Fruit fly (Drosophila melanogaster): Measurements from ENCODE around the gene Wdr81.

Gene Wdr81

dm6 chr2L:11989210-11989609 is 31.6 kb downstream of the Wdr81 start:
- TF ChIP-seq Myc (optimal IDR thresholded peaks at IDR 0.05) (no peak), usp (GFP tag; optimal IDR thresholded peaks at IDR 0.05) (no peak), Hr78 (GFP tag; optimal IDR thresholded peaks at IDR 0.05) (no peak), OdsH (GFP tag; optimal IDR thresholded peaks at IDR 0.05) (no peak), brk (GFP tag; optimal IDR thresholded peaks at IDR 0.05) (no peak), Dif (GFP tag; optimal IDR thresholded peaks at IDR 0.05; ENCODE audit: partially characterized antibody) (no peak), Abd-B (GFP tag; optimal IDR thresholded peaks at IDR 0.05) (no peak), GATAd (GFP tag; optimal IDR thresholded peaks at IDR 0.05) (no peak), psq (GFP tag; optimal IDR thresholded peaks at IDR 0.05) (no peak), sv (GFP tag; optimal IDR thresholded peaks at IDR 0.05) (no peak), lola (GFP tag; optimal IDR thresholded peaks at IDR 0.05) (no peak), N (GFP tag; optimal IDR thresholded peaks at IDR 0.05) (no peak), Hr83 (GFP tag; optimal IDR thresholded peaks at IDR 0.05; ENCODE audit: poor library complexity, severe bottlenecking) (no peak), Dfd (GFP tag; optimal IDR thresholded peaks at IDR 0.05) (no peak), CrebA (GFP tag; optimal IDR thresholded peaks at IDR 0.05; ENCODE audit: borderline replicate concordance) (no peak), h (GFP tag; optimal IDR thresholded peaks at IDR 0.05) (no peak), HLH106 (tag; optimal IDR thresholded peaks at IDR 0.05) (no peak), sage (GFP tag; optimal IDR thresholded peaks at IDR 0.05) (no peak)

DNA sequence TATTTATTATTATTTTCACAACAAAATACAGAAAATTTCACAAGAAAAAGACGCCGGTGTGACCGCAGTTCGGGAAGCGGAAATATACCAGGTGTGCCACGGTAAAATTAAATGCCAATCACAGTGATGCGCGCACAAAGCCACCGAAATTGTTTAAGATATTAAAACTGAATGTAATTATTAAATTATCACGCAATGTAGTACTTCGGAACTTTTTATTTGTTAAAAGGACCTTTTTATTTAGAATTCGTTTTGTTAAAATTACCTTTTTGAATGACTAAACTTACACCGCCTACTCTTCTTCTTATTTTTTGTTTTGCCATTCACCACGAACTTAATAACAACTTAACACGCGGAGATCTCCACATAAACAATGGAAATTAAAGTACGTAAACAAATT is 32.8 kb downstream of the Wdr81 start, which contains the start of the genes CG6686 and CG34163:
Gene CG6686, minus strand, starts transcription at position 95 of the 400 bp plus-strand sequence.
Gene CG34163, plus strand, starts transcription at position 326 of the 400 bp plus-strand sequence.
- TF ChIP-seq fru (GFP tag; optimal IDR thresholded peaks at IDR 0.05): no peak
- TF ChIP-seq dsf (GFP tag; optimal IDR thresholded peaks at IDR 0.05; ENCODE audit: borderline replicate concordance): no peak
- TF ChIP-seq N (GFP tag; optimal IDR thresholded peaks at IDR 0.05): no peak
- no peak for TF ChIP-seq CG32264 (GFP tag; optimal IDR thresholded peaks at IDR 0.05)
- TF ChIP-seq Hr83 (GFP tag; optimal IDR thresholded peaks at IDR 0.05; ENCODE audit: poor library complexity, severe bottlenecking): no peak
- TF ChIP-seq tai (GFP tag; optimal IDR thresholded peaks at IDR 0.05): no peak
- no peak for TF ChIP-seq dmrt93B (GFP tag; optimal IDR thresholded peaks at IDR 0.05)
- no peak for TF ChIP-seq CG9705 (GFP tag; optimal IDR thresholded peaks at IDR 0.05)
- no peak for TF ChIP-seq foxo (GFP tag; optimal IDR thresholded peaks at IDR 0.05)
- no peak for TF ChIP-seq Dif (GFP tag; optimal IDR thresholded peaks at IDR 0.05; ENCODE audit: partially characterized antibody)
- TF ChIP-seq Rel (GFP tag; optimal IDR thresholded peaks at IDR 0.05): no peak
- TF ChIP-seq Rel (tag; optimal IDR thresholded peaks at IDR 0.05): peak; percentile 15
- no peak for TF ChIP-seq brk (GFP tag; optimal IDR thresholded peaks at IDR 0.05)
- TF ChIP-seq Abd-B (GFP tag; optimal IDR thresholded peaks at IDR 0.05): no peak
- TF ChIP-seq psq (GFP tag; optimal IDR thresholded peaks at IDR 0.05): peak; percentile 45
- TF ChIP-seq GATAd (GFP tag; optimal IDR thresholded peaks at IDR 0.05): peak; percentile 19
- TF ChIP-seq ey (GFP tag; optimal IDR thresholded peaks at IDR 0.05): peak; percentile 59
- peak; percentile 47 for TF ChIP-seq HLH106 (tag; optimal IDR thresholded peaks at IDR 0.05)
- no peak for TF ChIP-seq dl (GFP tag; optimal IDR thresholded peaks at IDR 0.05; ENCODE audit: insufficient read depth in 1 of 2, partially characterized antibody in 2 of 2)
- no peak for TF ChIP-seq br (GFP tag; optimal IDR thresholded peaks at IDR 0.05)
- no peak for TF ChIP-seq Hr78 (GFP tag; optimal IDR thresholded peaks at IDR 0.05)
- TF ChIP-seq jim (GFP tag; optimal IDR thresholded peaks at IDR 0.05): no peak
- TF ChIP-seq Mio (GFP tag; optimal IDR thresholded peaks at IDR 0.05): no peak
- peak; percentile 77 for TF ChIP-seq Myc (optimal IDR thresholded peaks at IDR 0.05)
- peak; percentile 50 for TF ChIP-seq OdsH (GFP tag; optimal IDR thresholded peaks at IDR 0.05)
- no peak for TF ChIP-seq Dfd (GFP tag; optimal IDR thresholded peaks at IDR 0.05)
- no peak for TF ChIP-seq pan (optimal IDR thresholded peaks at IDR 0.05)
- TF ChIP-seq Sp1 (GFP tag; optimal IDR thresholded peaks at IDR 0.05): no peak
- no peak for TF ChIP-seq Vsx2 (GFP tag; optimal IDR thresholded peaks at IDR 0.05; ENCODE audit: partially characterized antibody)
- no peak for TF ChIP-seq Hnf4 (GFP tag; optimal IDR thresholded peaks at IDR 0.05)
- no peak for TF ChIP-seq CrebA (GFP tag; optimal IDR thresholded peaks at IDR 0.05; ENCODE audit: borderline replicate concordance)
- TF ChIP-seq woc (GFP tag; optimal IDR thresholded peaks at IDR 0.05): no peak
- TF ChIP-seq sv (GFP tag; optimal IDR thresholded peaks at IDR 0.05): no peak
- no peak for TF ChIP-seq sage (GFP tag; optimal IDR thresholded peaks at IDR 0.05)
- TF ChIP-seq h (GFP tag; optimal IDR thresholded peaks at IDR 0.05): no peak
- no peak for TF ChIP-seq Jra (GFP tag; optimal IDR thresholded peaks at IDR 0.05)
- no peak for TF ChIP-seq usp (GFP tag; optimal IDR thresholded peaks at IDR 0.05)
- TF ChIP-seq lola (GFP tag; optimal IDR thresholded peaks at IDR 0.05): no peak
- no peak for TF ChIP-seq rgr (GFP tag; optimal IDR thresholded peaks at IDR 0.05)

All from whole organism, wandering third instar larva.